Fruit fly (Drosophila melanogaster) whole organism, adult: Measurements from ENCODE around the gene CG5342.

Experiments used
- CG11617 ChIP-seq: fragments of 200-800 bp; sonication (Bioruptor generic); optimal IDR thresholded peaks from 2 replicates; lab custom pipeline; 2017; ENCODE audit warnings: mild to moderate bottlenecking, missing biosample characterization, missing genetic modification reagents, missing genetic modification characterization
- CG14711 ChIP-seq: fragments of 200-800 bp; sonication (Bioruptor generic); optimal IDR thresholded peaks from 2 replicates; lab custom pipeline; 2018; ENCODE audit warnings: missing biosample characterization, mild to moderate bottlenecking, missing genetic modification characterization, moderate library complexity
- CG1620 ChIP-seq: fragments of 200-800 bp; sonication (Bioruptor generic); optimal IDR thresholded peaks from 2 replicates; lab custom pipeline; 2016; ENCODE audit warnings: missing biosample characterization, missing genetic modification characterization
- CG7101 ChIP-seq: fragments of 200-800 bp; sonication (Bioruptor generic); optimal IDR thresholded peaks from 2 replicates; lab custom pipeline; 2018; ENCODE audit warnings: missing biosample characterization, mild to moderate bottlenecking, missing genetic modification characterization, moderate library complexity
- Crg-1 ChIP-seq: fragments of 200-800 bp; sonication (Bioruptor generic); optimal IDR thresholded peaks from 2 replicates; lab custom pipeline; 2016; ENCODE audit warnings: missing biosample characterization, missing genetic modification characterization
- Hr96 ChIP-seq: fragments of 200-800 bp; sonication (Bioruptor generic); optimal IDR thresholded peaks from 2 replicates; lab custom pipeline; 2016; ENCODE audit warnings: missing biosample characterization, missing genetic modification characterization
- Mnt ChIP-seq: fragments of 200-800 bp; sonication (Bioruptor generic); optimal IDR thresholded peaks from 2 replicates; lab custom pipeline; 2016; ENCODE audit warnings: missing biosample characterization, mild to moderate bottlenecking, missing genetic modification characterization
- bab1 ChIP-seq: fragments of 200-800 bp; sonication (Bioruptor generic); optimal IDR thresholded peaks from 3 replicates; lab custom pipeline; 2019; ENCODE audit warnings: missing biosample characterization, mild to moderate bottlenecking, missing genetic modification characterization, moderate library complexity
- kay ChIP-seq: fragments of 200-800 bp; sonication (Bioruptor generic); peaks from one replicate; lab custom pipeline; 2016; ENCODE audit warnings: missing biosample characterization, missing genetic modification characterization, borderline replicate concordance
- pad ChIP-seq: fragments of 200-800 bp; sonication (Bioruptor generic); optimal IDR thresholded peaks from 3 replicates; lab custom pipeline; 2017; ENCODE audit warnings: missing biosample characterization, missing genetic modification characterization, mild to moderate bottlenecking, moderate library complexity, missing genetic modification reagents
- tj ChIP-seq: fragments of 200-800 bp; sonication (Bioruptor generic); optimal IDR thresholded peaks from 3 replicates; lab custom pipeline; 2017; ENCODE audit warnings: missing biosample characterization, mild to moderate bottlenecking, missing genetic modification characterization, moderate library complexity

Gene CG5342

DNA sequence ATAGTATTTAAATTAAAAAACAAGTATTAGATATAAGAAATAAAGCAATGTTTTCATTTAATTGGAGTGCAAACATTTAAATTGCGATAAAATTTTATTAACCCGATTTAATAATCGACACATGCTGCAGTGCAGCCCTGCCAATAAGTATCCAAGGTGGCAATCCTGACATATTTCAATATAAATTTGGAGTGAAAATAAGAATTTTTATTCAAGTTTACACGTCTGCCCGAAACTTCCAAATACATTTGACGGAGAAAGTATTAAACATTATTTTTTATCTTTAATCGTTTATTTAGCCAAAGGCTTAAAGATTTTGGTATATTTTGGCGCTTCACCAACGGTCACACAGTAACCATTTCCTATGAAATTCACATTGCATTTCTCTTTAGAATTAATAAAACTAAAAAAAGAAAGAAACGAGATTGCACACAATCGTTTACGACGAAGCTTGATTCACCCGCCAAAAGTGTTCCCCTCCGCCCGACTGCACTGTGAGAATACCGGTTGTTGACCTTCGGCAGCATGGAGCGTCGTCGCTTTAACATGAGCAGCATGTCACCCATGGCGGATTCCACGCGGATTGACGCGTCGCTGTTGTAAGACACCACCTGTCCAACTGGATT is 49.9 kb downstream of the CG5342 start, which contains the start of gene CG14712:
CG14712 (plus strand) TSS at position 344 of the 626 bp plus-strand sequence.
- TF ChIP-seq Hr96 (no peak), pad (GFP tag; lab: Kevin White, UChicago) (peak; percentile 19), CG1620 (GFP tag; lab: Kevin White, UChicago) (peak; percentile 53), Mnt (peak; percentile 63), bab1 (GFP tag; lab: Kevin White, UChicago) (peak; percentile 47), kay (GFP tag; lab: Kevin White, UChicago) (no peak), Crg-1 (peak; percentile 9), tj (GFP tag; lab: Kevin White, UChicago) (no peak), CG7101 (peak; percentile 55), CG11617 (GFP tag; lab: Kevin White, UChicago) (peak; percentile 2), CG14711 (tag; lab: Kevin White, UChicago) (peak; percentile 99)
